Fruit fly (Drosophila melanogaster): ENCODE measurements around the gene CG4116.

Gene CG4116

DNA sequence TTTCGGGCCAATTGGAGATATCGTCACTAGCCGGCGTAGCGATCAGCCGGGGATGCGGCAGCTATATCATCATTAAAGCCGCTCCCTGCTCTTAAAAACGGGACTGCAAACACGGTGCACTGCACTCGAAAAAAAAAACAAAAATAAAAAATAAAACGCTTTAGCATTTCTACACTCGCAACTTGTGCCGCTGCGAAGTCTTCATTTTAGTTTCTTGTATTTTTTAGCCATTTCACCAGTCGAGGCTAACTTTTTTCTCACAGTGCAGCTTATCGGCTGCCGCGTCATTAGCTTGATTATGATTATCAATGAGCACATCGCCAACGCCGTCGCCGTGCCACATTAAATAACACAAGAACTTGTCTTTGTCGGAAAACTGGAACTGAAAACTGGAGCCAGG is 18.5 kb upstream of the CG4116 start (continued):
- TF ChIP-seq Dll (GFP tag; IDR thresholded peaks at IDR 0.05; ENCODE audit: partially characterized antibody) (no peak), peb (GFP tag; IDR thresholded peaks at IDR 0.05) (peak; percentile 25; the same call in 1 of the 2 replicates), trh (GFP tag; optimal IDR thresholded peaks at IDR 0.05) (peak; percentile 27), Ssrp (tag; optimal IDR thresholded peaks at IDR 0.05) (peak; percentile 52), CHES-1-like (GFP tag; optimal IDR thresholded peaks at IDR 0.05) (peak; percentile 21), wdn (GFP tag; IDR thresholded peaks at IDR 0.05) (no peak), CG2712 (tag; optimal IDR thresholded peaks at IDR 0.05) (peak; percentile 38), unpg (GFP tag; optimal IDR thresholded peaks at IDR 0.05) (peak; percentile 72), dpn (GFP tag; optimal IDR thresholded peaks at IDR 0.05) (peak; percentile 56 to 57), CG12155 (GFP tag; optimal IDR thresholded peaks at IDR 0.05) (peak; percentile 10), CG10147 (GFP tag; optimal IDR thresholded peaks at IDR 0.05) (no peak), dimm (GFP tag; IDR thresholded peaks at IDR 0.05) (peak; percentile 73), kay (GFP tag; optimal IDR thresholded peaks at IDR 0.05) (no peak), CG4328 (GFP tag; optimal IDR thresholded peaks at IDR 0.05) (no peak), CG18011 (GFP tag; optimal IDR thresholded peaks at IDR 0.05) (no peak), phol (tag; optimal IDR thresholded peaks at IDR 0.05) (peak; percentile 24), CG2875 (GFP tag; optimal IDR thresholded peaks at IDR 0.05) (peak; percentile 54), CG11696 (GFP tag; IDR thresholded peaks at IDR 0.05) (0 out of 2 replicates have a peak, but pooled peaks have one; percentile 14), CG11085 (GFP tag; IDR thresholded peaks at IDR 0.05) (peak; percentile 53), repo (GFP tag; optimal IDR thresholded peaks at IDR 0.05) (no peak), Camta (GFP tag; optimal IDR thresholded peaks at IDR 0.05) (peak; percentile 77), CG6765 (GFP tag; optimal IDR thresholded peaks at IDR 0.05) (no peak), Xbp1 (GFP tag; optimal IDR thresholded peaks at IDR 0.05) (peak; percentile 78), gsb-n (tag; optimal IDR thresholded peaks at IDR 0.05) (peak; percentile 50), CG15696 (tag; optimal IDR thresholded peaks at IDR 0.05) (no peak), CG2202 (tag; optimal IDR thresholded peaks at IDR 0.05) (peak; percentile 43), grau (tag; optimal IDR thresholded peaks at IDR 0.05) (no peak), MBD-R2 (GFP tag; IDR thresholded peaks at IDR 0.05) (0 out of 2 replicates have a peak, but pooled peaks have one; percentile 23), BtbVII (GFP tag; optimal IDR thresholded peaks at IDR 0.05) (no peak), GATAe (GFP tag; conservative IDR thresholded peaks at IDR 0.05) (no peak), CG12659 (GFP tag; optimal IDR thresholded peaks at IDR 0.05) (peak; percentile 32), CG14014 (GFP tag; IDR thresholded peaks at IDR 0.05) (peak; percentile 72), Spps (tag; optimal IDR thresholded peaks at IDR 0.05) (no peak), Ptx1 (GFP tag; IDR thresholded peaks at IDR 0.05) (peak; percentile 77), tgo (GFP tag; IDR thresholded peaks at IDR 0.05) (peak; percentile 32; the same call in 1 of the 3 replicates), Hand (GFP tag; optimal IDR thresholded peaks at IDR 0.05) (no peak), Chrac-16 (GFP tag; optimal IDR thresholded peaks at IDR 0.05) (peak; percentile 58), nerfin-1 (tag; optimal IDR thresholded peaks at IDR 0.05) (no peak), CG7556 (GFP tag; optimal IDR thresholded peaks at IDR 0.05) (peak; percentile 49), CG30431 (GFP tag; optimal IDR thresholded peaks at IDR 0.05) (no peak), Lim3 (GFP tag; IDR thresholded peaks at IDR 0.05) (no peak), CG6689 (GFP tag; IDR thresholded peaks at IDR 0.05) (peak; percentile 78), Oaz (GFP tag; IDR thresholded peaks at IDR 0.05) (peak; percentile 37; the same call in 1 of the 2 replicates), emc (GFP tag; optimal IDR thresholded peaks at IDR 0.05) (no peak), ci (GFP tag; IDR thresholded peaks at IDR 0.05) (peak; percentile 86), slbo (GFP tag; IDR thresholded peaks at IDR 0.05) (peak; percentile 71), CG2129 (GFP tag; IDR thresholded peaks at IDR 0.05; ENCODE audit: partially characterized antibody) (no peak), CG14965 (GFP tag; optimal IDR thresholded peaks at IDR 0.05; ENCODE audit: borderline replicate concordance) (no peak), her (GFP tag; optimal IDR thresholded peaks at IDR 0.05) (peak; percentile 56), CG14441 (GFP tag; IDR thresholded peaks at IDR 0.05) (peak; percentile 73), CG3726 (GFP tag; IDR thresholded peaks at IDR 0.05) (peak; percentile 81)
